Worm (Caenorhabditis elegans): ENCODE results near the gene F46B3.1.

Gene F46B3.1

DNA sequence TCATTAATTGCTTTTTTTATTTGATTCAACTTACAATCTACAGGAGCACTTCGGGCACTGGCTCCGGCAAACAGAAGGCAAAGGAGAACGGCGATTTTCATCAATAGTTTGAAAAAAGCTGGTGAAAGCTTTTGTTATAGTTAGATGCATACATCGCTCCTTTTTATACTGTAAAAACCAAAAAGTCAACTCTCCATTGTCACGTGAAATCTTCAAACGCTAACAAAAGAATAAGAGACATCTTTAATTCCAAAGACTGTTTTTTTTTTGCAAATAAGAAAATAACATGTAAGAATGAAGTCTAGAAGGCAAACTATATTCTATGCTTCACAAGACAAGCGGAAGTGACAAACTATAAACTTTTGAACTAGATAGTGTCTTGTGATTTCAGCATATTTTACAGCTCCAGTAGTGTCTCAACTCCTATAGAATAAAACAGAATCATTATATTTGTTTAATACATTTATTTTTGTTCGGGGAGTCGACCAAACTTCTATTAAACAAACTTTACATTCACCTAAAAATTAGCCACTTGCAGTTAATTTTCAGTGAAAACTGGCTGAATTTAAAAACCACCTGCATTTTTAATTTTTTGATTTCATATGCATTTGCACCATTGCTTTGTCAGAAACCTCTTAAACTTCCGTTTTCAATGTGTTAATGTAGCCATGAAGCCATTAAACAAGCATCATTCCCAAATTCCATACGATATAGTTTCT lies 29.2 kb upstream of the F46B3.1 start, which contains the start of the genes F46B3.9 and srz-18:
F46B3.9 (minus strand) TSS at position 101 of the 719 bp plus-strand sequence.
srz-18 (plus strand) TSS at position 669 of the 719 bp plus-strand sequence.
- TF ChIP-seq ref-1 (GFP tag; conservative IDR thresholded peaks at IDR 0.05) (no peak), T22C8.4 (GFP tag; IDR thresholded peaks at IDR 0.05) (no peak), flt-1 (GFP tag; IDR thresholded peaks at IDR 0.05) (no peak), med-1 (GFP tag; optimal IDR thresholded peaks at IDR 0.05; ENCODE audit: insufficient read depth) (no peak), tab-1 (GFP tag; IDR thresholded peaks at IDR 0.05) (no peak), ztf-23 (GFP tag; IDR thresholded peaks at IDR 0.05) (no peak), klf-2 (GFP tag; conservative IDR thresholded peaks at IDR 0.05) (no peak), cog-1 (tag; optimal IDR thresholded peaks at IDR 0.05) (no peak), ztf-29 (GFP tag; IDR thresholded peaks at IDR 0.05) (no peak)

ce11 chrV:20625260-20625659 lies 28.3 kb upstream of the F46B3.1 start:
- TF ChIP-seq T22C8.4 (GFP tag; IDR thresholded peaks at IDR 0.05) (no peak), tab-1 (GFP tag; IDR thresholded peaks at IDR 0.05) (no peak), ztf-29 (GFP tag; IDR thresholded peaks at IDR 0.05) (no peak), klf-2 (GFP tag; conservative IDR thresholded peaks at IDR 0.05) (no peak), ztf-23 (GFP tag; IDR thresholded peaks at IDR 0.05) (no peak), med-1 (GFP tag; optimal IDR thresholded peaks at IDR 0.05; ENCODE audit: insufficient read depth) (no peak), cog-1 (tag; optimal IDR thresholded peaks at IDR 0.05) (no peak), ref-1 (GFP tag; conservative IDR thresholded peaks at IDR 0.05) (no peak), flt-1 (GFP tag; IDR thresholded peaks at IDR 0.05) (no peak)

DNA sequence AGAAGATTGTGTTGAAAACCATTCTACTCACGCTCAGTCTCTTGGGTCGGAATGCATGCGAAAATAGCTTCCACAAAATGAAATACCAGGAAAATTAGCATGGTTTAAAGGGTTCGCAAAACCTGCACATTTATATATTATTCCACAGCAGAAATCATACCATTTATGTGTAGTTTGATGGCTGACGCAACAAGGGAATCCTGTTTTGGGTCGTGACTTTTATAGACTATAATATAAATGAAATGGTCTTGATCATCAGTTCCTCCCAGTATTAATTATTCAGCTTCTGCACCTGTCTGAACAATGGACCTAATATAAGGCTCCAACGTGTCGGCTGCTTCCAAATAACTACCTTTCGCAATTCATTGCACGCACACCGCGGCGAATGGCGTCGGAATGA lies 26.1 kb upstream of the F46B3.1 start, which contains the start of gene F46B3.8:
F46B3.8 (minus strand) TSS at position 101 of the 400 bp plus-strand sequence.
- TF ChIP-seq ztf-23 (GFP tag; IDR thresholded peaks at IDR 0.05) (no peak), T22C8.4 (GFP tag; IDR thresholded peaks at IDR 0.05) (no peak)

ce11 chrV:20618632-20619031 lies 21.7 kb upstream of the F46B3.1 start, which contains the start of gene F46B3.7:
Gene F46B3.7, minus strand, starts transcription at chrV:20618732.
- TF ChIP-seq flt-1 (GFP tag; IDR thresholded peaks at IDR 0.05): no peak
- TF ChIP-seq cog-1 (tag; optimal IDR thresholded peaks at IDR 0.05): no peak
- no peak for TF ChIP-seq tab-1 (GFP tag; IDR thresholded peaks at IDR 0.05)
- no peak for TF ChIP-seq klf-2 (GFP tag; conservative IDR thresholded peaks at IDR 0.05)
- no peak for TF ChIP-seq ref-1 (GFP tag; conservative IDR thresholded peaks at IDR 0.05)
- no peak for TF ChIP-seq ztf-29 (GFP tag; IDR thresholded peaks at IDR 0.05)
- no peak for TF ChIP-seq T22C8.4 (GFP tag; IDR thresholded peaks at IDR 0.05)
- TF ChIP-seq med-1 (GFP tag; optimal IDR thresholded peaks at IDR 0.05; ENCODE audit: insufficient read depth): no peak
- TF ChIP-seq ztf-23 (GFP tag; IDR thresholded peaks at IDR 0.05): no peak

ce11 chrV:20609494-20609893 lies 12.5 kb upstream of the F46B3.1 start, which contains the start of gene grd-2:
Gene grd-2, plus strand, starts transcription at chrV:20609794.
- TF ChIP-seq med-1 (GFP tag; optimal IDR thresholded peaks at IDR 0.05; ENCODE audit: insufficient read depth) (no peak), klf-2 (GFP tag; conservative IDR thresholded peaks at IDR 0.05) (no peak), flt-1 (GFP tag; IDR thresholded peaks at IDR 0.05) (no peak), tab-1 (GFP tag; IDR thresholded peaks at IDR 0.05) (no peak)

DNA sequence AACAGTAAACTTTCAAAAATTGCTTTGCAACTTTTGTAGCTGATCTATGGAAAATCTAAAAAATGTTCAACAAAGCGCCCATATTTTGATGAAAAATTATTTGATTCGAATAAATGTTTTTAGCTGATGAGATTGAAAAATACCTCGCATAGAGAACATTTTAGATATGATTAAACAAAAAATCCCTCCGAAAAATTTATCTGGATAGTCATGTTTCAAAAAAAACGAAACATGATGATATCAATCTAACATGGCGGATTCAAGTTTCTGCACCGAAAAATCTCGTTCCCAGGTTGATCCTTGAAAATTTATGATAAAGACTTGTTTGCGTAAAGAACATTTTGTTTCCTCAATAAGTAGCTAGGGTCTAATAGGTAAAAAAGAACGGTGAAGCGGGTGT lies 11.7 kb upstream of the F46B3.1 start, which contains the start of gene ttr-12:
ttr-12 (minus strand) TSS at position 101 of the 400 bp plus-strand sequence.
- TF ChIP-seq cog-1 (tag; optimal IDR thresholded peaks at IDR 0.05) (no peak), tab-1 (GFP tag; IDR thresholded peaks at IDR 0.05) (no peak), ref-1 (GFP tag; conservative IDR thresholded peaks at IDR 0.05) (no peak), klf-2 (GFP tag; conservative IDR thresholded peaks at IDR 0.05) (no peak), ztf-23 (GFP tag; IDR thresholded peaks at IDR 0.05) (no peak), flt-1 (GFP tag; IDR thresholded peaks at IDR 0.05) (no peak), T22C8.4 (GFP tag; IDR thresholded peaks at IDR 0.05) (no peak)

DNA sequence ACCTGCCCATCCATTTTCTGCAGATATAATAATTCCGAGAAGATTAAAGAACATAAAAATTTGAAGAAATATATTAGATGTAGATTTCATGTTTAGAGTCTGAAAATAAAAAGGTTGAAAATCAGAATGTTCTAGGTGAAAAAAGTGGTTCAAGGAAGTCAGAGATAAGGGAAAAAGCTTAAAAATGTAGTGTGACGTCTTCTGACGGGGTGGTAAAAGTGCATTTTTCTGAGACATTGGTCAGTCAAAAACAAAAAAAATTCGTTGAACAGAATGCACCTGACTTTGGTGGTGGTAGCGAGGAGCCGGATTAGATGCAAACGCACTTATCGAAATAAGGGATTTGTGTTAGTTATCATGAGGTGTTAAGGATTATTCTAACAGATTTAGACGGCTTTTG lies 9.6 kb upstream of the F46B3.1 start, which contains the start of gene F46B3.23:
F46B3.23 (minus strand) TSS at position 101 of the 400 bp plus-strand sequence.
- TF ChIP-seq ztf-29 (GFP tag; IDR thresholded peaks at IDR 0.05) (no peak), flt-1 (GFP tag; IDR thresholded peaks at IDR 0.05) (no peak), T22C8.4 (GFP tag; IDR thresholded peaks at IDR 0.05) (no peak), med-1 (GFP tag; optimal IDR thresholded peaks at IDR 0.05; ENCODE audit: insufficient read depth) (no peak), ref-1 (GFP tag; conservative IDR thresholded peaks at IDR 0.05) (no peak), klf-2 (GFP tag; conservative IDR thresholded peaks at IDR 0.05) (no peak), tab-1 (GFP tag; IDR thresholded peaks at IDR 0.05) (no peak), ztf-23 (GFP tag; IDR thresholded peaks at IDR 0.05) (no peak), cog-1 (tag; optimal IDR thresholded peaks at IDR 0.05) (no peak)

DNA sequence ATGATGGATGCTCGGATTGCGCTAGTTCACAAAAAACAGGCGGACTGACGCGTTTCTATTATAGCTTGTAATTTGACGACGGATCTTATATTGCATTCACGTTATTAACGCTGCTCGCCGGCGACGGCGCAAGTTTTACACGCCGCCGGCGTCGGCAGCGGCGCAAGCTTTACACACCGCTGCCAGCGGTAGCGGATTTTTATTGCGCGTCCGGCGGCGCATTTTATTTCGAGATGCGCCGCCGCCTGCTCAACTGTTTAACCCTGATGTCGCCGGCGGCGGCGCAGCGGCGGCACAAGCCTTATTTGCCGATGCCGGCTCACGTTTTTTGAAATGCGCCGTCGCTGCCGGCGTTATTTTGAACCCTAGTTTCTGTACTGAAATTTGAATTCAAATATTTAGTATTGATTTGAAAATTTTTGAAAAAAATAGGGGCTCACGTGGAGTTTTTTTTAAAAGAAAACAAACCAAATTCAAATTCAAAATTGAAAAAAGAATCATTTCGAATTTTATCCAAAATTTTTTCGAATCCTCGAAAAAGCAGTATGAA lies 7.7 kb upstream of the F46B3.1 start, which contains the start of gene ttr-57:
ttr-57 (plus strand) TSS at position 500 of the 550 bp plus-strand sequence.
- TF ChIP-seq klf-2 (GFP tag; conservative IDR thresholded peaks at IDR 0.05) (no peak), T22C8.4 (GFP tag; IDR thresholded peaks at IDR 0.05) (no peak), flt-1 (GFP tag; IDR thresholded peaks at IDR 0.05) (no peak), ref-1 (GFP tag; conservative IDR thresholded peaks at IDR 0.05) (no peak), ztf-29 (GFP tag; IDR thresholded peaks at IDR 0.05) (no peak), ztf-23 (GFP tag; IDR thresholded peaks at IDR 0.05) (no peak), tab-1 (GFP tag; IDR thresholded peaks at IDR 0.05) (no peak), cog-1 (tag; optimal IDR thresholded peaks at IDR 0.05) (no peak), med-1 (GFP tag; optimal IDR thresholded peaks at IDR 0.05; ENCODE audit: insufficient read depth) (no peak)

- no peak for TF ChIP-seq ref-1 (GFP tag; conservative IDR thresholded peaks at IDR 0.05)
- TF ChIP-seq med-1 (GFP tag; optimal IDR thresholded peaks at IDR 0.05; ENCODE audit: insufficient read depth): no peak
- TF ChIP-seq ztf-29 (GFP tag; IDR thresholded peaks at IDR 0.05): no peak
- TF ChIP-seq T22C8.4 (GFP tag; IDR thresholded peaks at IDR 0.05): no peak
- no peak for TF ChIP-seq ztf-23 (GFP tag; IDR thresholded peaks at IDR 0.05)
- no peak for TF ChIP-seq flt-1 (GFP tag; IDR thresholded peaks at IDR 0.05)
- TF ChIP-seq tab-1 (GFP tag; IDR thresholded peaks at IDR 0.05): no peak
Measured at ce11 chrV:20603014-20603413, 6.0 kb upstream of the F46B3.1 start, which contains the start of gene ttr-11. Gene ttr-11, plus strand, starts transcription at chrV:20603314.
